Worm (Caenorhabditis elegans) whole organism, early embryonic: ENCODE results near the gene nhr-138.
"Not testable (repeated sequence)": the region's sequence is repeated elsewhere in the genome, so short reads cannot be mapped to it uniquely, and the experiment has no call there.

Experiments used
- B0310.2 ChIP-seq: sonication (generic microtip); optimal IDR thresholded peaks from 2 replicates; lab custom pipeline; 2016; ENCODE audit warnings: mild to moderate bottlenecking, missing genetic modification characterization, missing compliant biosample characterization
- F13C5.2 ChIP-seq: sonication (generic microtip); optimal IDR thresholded peaks from 2 replicates; lab custom pipeline; 2017; ENCODE audit warnings: mild to moderate bottlenecking, missing genetic modification characterization, inconsistent platforms, missing compliant biosample characterization
- aly-1 ChIP-seq: sonication (generic microtip); optimal IDR thresholded peaks from 2 replicates; lab custom pipeline; 2016; ENCODE audit warnings: missing genetic modification characterization, missing compliant biosample characterization
- ama-1 ChIP-seq: fragments of 150-350 bp; optimal IDR thresholded peaks from 2 replicates; lab custom pipeline; 2014
- ceh-13 ChIP-seq: fragments of 200-800 bp; sonication (Bioruptor generic); optimal IDR thresholded peaks from 2 replicates; lab custom pipeline; 2018; ENCODE audit warnings: mild to moderate bottlenecking, missing genetic modification characterization, missing compliant biosample characterization
- ceh-36 ChIP-seq: sonication (generic microtip); optimal IDR thresholded peaks from 2 replicates; lab custom pipeline; 2016; ENCODE audit warnings: missing genetic modification characterization, inconsistent platforms, missing compliant biosample characterization
- ets-7 ChIP-seq: sonication (generic microtip); optimal IDR thresholded peaks from 2 replicates; lab custom pipeline; 2016; ENCODE audit warnings: missing genotype, missing genetic modification characterization, missing compliant biosample characterization
- flt-1 ChIP-seq: fragments of 200-800 bp; sonication (Bioruptor generic); IDR thresholded peaks from 2 replicates; pipeline ENCODE4 v1.3.6; 2022; ENCODE audit warnings: missing genetic modification characterization, missing compliant biosample characterization
- hmbx-1 ChIP-seq: sonication (generic microtip); optimal IDR thresholded peaks from 2 replicates; lab custom pipeline; 2016; ENCODE audit warnings: mild to moderate bottlenecking, missing genetic modification characterization, missing compliant biosample characterization
- hmg-4 ChIP-seq: fragments of 200-800 bp; sonication (Bioruptor generic); optimal IDR thresholded peaks from 2 replicates; lab custom pipeline; 2018; ENCODE audit warnings: mild to moderate bottlenecking, missing genetic modification characterization, missing compliant biosample characterization
- hnd-1 ChIP-seq: sonication (generic microtip); optimal IDR thresholded peaks from 2 replicates; lab custom pipeline; 2016; ENCODE audit warnings: missing genetic modification characterization, missing compliant biosample characterization
- pes-1 ChIP-seq: fragments of 200-800 bp; sonication (Bioruptor generic); IDR thresholded peaks from 2 replicates; pipeline ENCODE4 v1.3.6; 2022; ENCODE audit warnings: missing genetic modification reagents, missing genetic modification characterization, missing compliant biosample characterization
- scrt-1 ChIP-seq: fragments of 200-800 bp; sonication (Bioruptor generic); IDR thresholded peaks from 2 replicates; pipeline ENCODE4 v1.3.6; 2022; ENCODE audit warnings: missing genetic modification characterization, missing compliant biosample characterization
- sea-1 ChIP-seq: fragments of 200-800 bp; sonication (Bioruptor generic); conservative IDR thresholded peaks from 2 replicates; pipeline ENCODE4 v1.3.6; 2022; ENCODE audit warnings: missing genetic modification characterization, missing compliant biosample characterization
- tbx-11 ChIP-seq: fragments of 200-800 bp; sonication (Bioruptor generic); IDR thresholded peaks from 2 replicates; pipeline ENCODE4 v1.3.6; 2022; ENCODE audit warnings: missing genetic modification characterization, missing compliant biosample characterization
- tbx-37 ChIP-seq: fragments of 200-800 bp; sonication (Bioruptor generic); conservative IDR thresholded peaks from 2 replicates; pipeline ENCODE4 v1.3.6; 2022; ENCODE audit warnings: missing genetic modification reagents, missing genetic modification characterization, missing compliant biosample characterization
- tra-4 ChIP-seq: sonication (generic microtip); optimal IDR thresholded peaks from 2 replicates; lab custom pipeline; 2017; ENCODE audit warnings: missing genetic modification characterization, missing compliant biosample characterization

nhr-138 gene

ce11 chrIV:9680841-9681240 is 44.2 kb upstream of the nhr-138 start, which contains the start of gene ins-8:
Gene ins-8 (minus strand): TSS chrIV:9680941.
- no peak for TF ChIP-seq ets-7
- no peak for TF ChIP-seq F13C5.2 (tag; lab: Kevin White, UChicago)
- no peak for TF ChIP-seq tra-4 (tag; lab: Kevin White, UChicago)
- TF ChIP-seq ceh-13 (GFP tag; lab: Kevin White, UChicago), result no peak
- no peak for TF ChIP-seq scrt-1
- no peak for TF ChIP-seq flt-1 (GFP tag; lab: Robert Waterston, UW)
- TF ChIP-seq B0310.2 (tag; lab: Kevin White, UChicago), result no peak
- no peak for TF ChIP-seq ceh-36 (tag; lab: Kevin White, UChicago)
- no peak for TF ChIP-seq ama-1 (lab: Kevin White, UChicago)
- TF ChIP-seq hmg-4, result no peak
- TF ChIP-seq pes-1 (GFP tag; lab: Robert Waterston, UW), result no peak
- TF ChIP-seq hnd-1, result no peak
- TF ChIP-seq hmbx-1 (tag; lab: Kevin White, UChicago), result no peak

DNA sequence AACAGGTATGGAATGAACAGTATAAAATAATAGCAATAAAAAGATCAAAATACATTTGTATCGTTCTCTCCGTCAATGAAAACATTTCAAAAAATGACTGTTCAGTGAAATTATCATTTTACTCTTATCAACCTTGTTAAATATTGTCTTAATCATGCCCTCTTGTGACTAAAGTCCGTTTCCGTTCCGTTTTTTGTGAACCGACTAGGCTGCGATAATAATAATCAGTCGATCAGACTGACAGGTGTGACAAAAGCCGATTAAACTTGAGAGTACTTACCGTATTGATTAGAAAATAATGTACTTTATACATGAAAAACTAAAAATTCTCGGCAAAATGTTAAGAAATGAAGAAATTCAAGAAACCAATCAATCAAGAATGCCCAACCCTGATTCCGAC is 42.5 kb upstream of the nhr-138 start, which contains the start of gene ins-7:
Gene ins-7, minus strand, starts transcription at position 332 of the 400 bp plus-strand sequence.
- TF ChIP-seq scrt-1 (no peak), tra-4 (tag; lab: Kevin White, UChicago) (no peak), B0310.2 (tag; lab: Kevin White, UChicago) (no peak), flt-1 (GFP tag; lab: Robert Waterston, UW) (no peak), F13C5.2 (tag; lab: Kevin White, UChicago) (no peak), hnd-1 (no peak), hmbx-1 (tag; lab: Kevin White, UChicago) (no peak), ceh-13 (GFP tag; lab: Kevin White, UChicago) (no peak), aly-1 (no peak), ets-7 (no peak), ama-1 (lab: Kevin White, UChicago) (no peak)

- TF ChIP-seq tra-4 (tag; lab: Kevin White, UChicago), result no peak
- no peak for TF ChIP-seq tbx-11 (GFP tag; lab: Robert Waterston, UW)
- TF ChIP-seq pes-1 (GFP tag; lab: Robert Waterston, UW), result no peak
- no peak for TF ChIP-seq tbx-37 (GFP tag; lab: Robert Waterston, UW)
- no peak for TF ChIP-seq sea-1 (GFP tag; lab: Robert Waterston, UW)
Measured at ce11 chrIV:9683433-9683832, 41.6 kb upstream of the nhr-138 start, which contains the start of the genes htas-1 and ZK1251.3. Gene htas-1 (minus strand): TSS chrIV:9683533. Gene ZK1251.3 (plus strand): TSS chrIV:9683658.

DNA sequence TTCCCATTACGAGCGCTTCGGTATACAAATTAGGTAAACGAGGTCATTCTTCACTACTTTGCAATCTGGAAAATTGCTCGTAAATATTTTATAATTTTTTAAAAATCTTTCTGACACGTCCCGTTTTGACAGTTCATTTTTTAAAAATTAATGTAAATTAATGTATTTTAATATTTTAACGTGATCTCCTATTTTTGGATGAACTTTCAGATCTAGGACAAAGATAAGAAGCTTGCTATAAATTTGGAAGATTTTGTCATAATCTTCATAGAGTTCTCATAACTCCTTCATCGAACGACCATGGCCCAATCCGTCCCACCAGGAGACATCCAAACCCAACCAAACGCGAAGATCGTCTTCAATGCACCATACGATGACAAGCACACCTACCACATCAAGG is 36.3 kb upstream of the nhr-138 start, which contains the start of gene msp-76:
Gene msp-76, plus strand, starts transcription at position 301 of the 400 bp plus-strand sequence.
- TF ChIP-seq tra-4 (tag; lab: Kevin White, UChicago); pes-1 (GFP tag; lab: Robert Waterston, UW); ama-1 (lab: Kevin White, UChicago): not testable (repeated sequence)

- TF ChIP-seq flt-1 (GFP tag; lab: Robert Waterston, UW) (no peak), tbx-11 (GFP tag; lab: Robert Waterston, UW) (no peak), aly-1 (no peak), pes-1 (GFP tag; lab: Robert Waterston, UW) (no peak), ets-7 (no peak), ceh-13 (GFP tag; lab: Kevin White, UChicago) (no peak), B0310.2 (tag; lab: Kevin White, UChicago) (no peak), tbx-37 (GFP tag; lab: Robert Waterston, UW) (no peak), sea-1 (GFP tag; lab: Robert Waterston, UW) (no peak), ceh-36 (tag; lab: Kevin White, UChicago) (no peak), ama-1 (lab: Kevin White, UChicago) (no peak), hmg-4 (no peak), tra-4 (tag; lab: Kevin White, UChicago) (no peak), hnd-1 (no peak)
Measured at ce11 chrIV:9690644-9691043, 34.4 kb upstream of the nhr-138 start, which contains the start of gene sdz-36. Gene sdz-36 (plus strand): TSS chrIV:9690944.

ce11 chrIV:9692874-9693273 is 32.2 kb upstream of the nhr-138 start, which contains the start of gene twk-9:
Gene twk-9 (plus strand): TSS chrIV:9693174.
- TF ChIP-seq hnd-1 (no peak), sea-1 (GFP tag; lab: Robert Waterston, UW) (no peak)

DNA sequence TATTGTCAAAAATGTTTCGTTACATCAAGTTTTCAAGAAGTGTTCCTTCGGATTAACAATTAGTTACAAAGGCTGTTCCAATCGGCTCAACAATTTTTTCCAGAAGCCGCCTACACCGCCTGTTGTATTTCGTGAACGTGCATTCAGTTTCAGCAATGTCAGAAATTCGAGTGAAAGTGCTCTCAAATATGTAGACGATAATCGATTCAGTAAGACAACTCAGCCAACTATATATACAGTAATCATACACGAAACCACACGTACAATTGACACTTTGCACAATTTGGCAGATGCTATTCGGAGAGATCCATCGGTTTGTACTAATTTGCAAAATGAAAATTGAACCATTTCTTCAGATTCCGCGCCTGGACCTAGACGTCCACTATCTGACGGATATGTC is 28.5 kb upstream of the nhr-138 start:
- TF ChIP-seq B0310.2 (tag; lab: Kevin White, UChicago) (no peak), ceh-13 (GFP tag; lab: Kevin White, UChicago) (no peak), hmg-4 (no peak), tra-4 (tag; lab: Kevin White, UChicago) (no peak), hnd-1 (no peak), F13C5.2 (tag; lab: Kevin White, UChicago) (no peak), hmbx-1 (tag; lab: Kevin White, UChicago) (no peak), tbx-37 (GFP tag; lab: Robert Waterston, UW) (no peak), sea-1 (GFP tag; lab: Robert Waterston, UW) (no peak), pes-1 (GFP tag; lab: Robert Waterston, UW) (no peak), aly-1 (no peak), ets-7 (no peak), ceh-36 (tag; lab: Kevin White, UChicago) (no peak)

ce11 chrIV:9697869-9698268 is 27.2 kb upstream of the nhr-138 start:
- TF ChIP-seq scrt-1 (no peak), B0310.2 (tag; lab: Kevin White, UChicago) (no peak), ceh-13 (GFP tag; lab: Kevin White, UChicago) (no peak), hmg-4 (no peak), tbx-37 (GFP tag; lab: Robert Waterston, UW) (no peak), tbx-11 (GFP tag; lab: Robert Waterston, UW) (no peak), flt-1 (GFP tag; lab: Robert Waterston, UW) (no peak), tra-4 (tag; lab: Kevin White, UChicago) (no peak)
